Fruit fly (Drosophila melanogaster) Kc167 (cell line): ENCODE results near the gene Dsk.

Experiments used
- Myc ChIP-seq: fragments of >200 bp; optimal IDR thresholded peaks from 2 replicates; lab custom pipeline; 2017; ENCODE audit warnings: missing external identifiers
- h ChIP-seq: fragments of >200 bp; optimal IDR thresholded peaks from 3 replicates; lab custom pipeline; 2018; ENCODE audit warnings: missing external identifiers
- insv ChIP-seq: fragments of >200 bp; optimal IDR thresholded peaks from 3 replicates; lab custom pipeline; 2018; ENCODE audit warnings: missing external identifiers
- psq ChIP-seq: fragments of >200 bp; optimal IDR thresholded peaks from 2 replicates; lab custom pipeline; 2017; ENCODE audit warnings: missing external identifiers
- ttk ChIP-seq: sonication (Bioruptor generic); optimal IDR thresholded peaks from 2 replicates; lab custom pipeline; 2017; ENCODE audit warnings: missing external identifiers

dm6 chr3R:4174975-4175374 is 15.1 kb downstream of the Dsk start:
- TF ChIP-seq Myc (lab: Kevin White, UChicago) (no peak), ttk (no peak), insv (lab: Kevin White, UChicago) (no peak), h (lab: Kevin White, UChicago) (no peak), psq (lab: Kevin White, UChicago) (no peak)
